Fruit fly (Drosophila melanogaster) whole organism, embryonic: ENCODE measurements around the gene IRSp53.

ENCODE experiments used
- BEAF-32 ChIP-seq: fragments of 200-800 bp; sonication (Bioruptor generic); optimal IDR thresholded peaks from 3 replicates; lab custom pipeline; 2017; ENCODE audit warnings: missing biosample characterization, missing genetic modification characterization, mild to moderate bottlenecking, moderate library complexity, missing genetic modification reagents
- Bdp1 ChIP-seq: fragments of 200-800 bp; sonication (Bioruptor generic); optimal IDR thresholded peaks from 3 replicates; lab custom pipeline; 2016; ENCODE audit warnings: missing biosample characterization, missing genetic modification characterization
- CG10565 ChIP-seq: fragments of 200-800 bp; sonication (Bioruptor generic); optimal IDR thresholded peaks from 3 replicates; lab custom pipeline; 2016; ENCODE audit warnings: missing biosample characterization, mild to moderate bottlenecking, missing genetic modification characterization
- CG11456 ChIP-seq: fragments of 200-800 bp; sonication (Bioruptor generic); IDR thresholded peaks from 3 replicates; pipeline ENCODE4 v1.3.6; 2022; ENCODE audit warnings: missing biosample characterization, missing genetic modification characterization
- CG11504 ChIP-seq: fragments of 200-800 bp; sonication (Bioruptor generic); optimal IDR thresholded peaks from 3 replicates; lab custom pipeline; 2019; ENCODE audit warnings: missing biosample characterization, mild to moderate bottlenecking, missing genetic modification characterization, moderate library complexity
- CG12104 ChIP-seq: fragments of 200-800 bp; sonication (Bioruptor generic); optimal IDR thresholded peaks from 3 replicates; lab custom pipeline; 2016; ENCODE audit warnings: missing biosample characterization, missing genetic modification characterization
- CG12942 ChIP-seq: fragments of 200-800 bp; sonication (Bioruptor generic); optimal IDR thresholded peaks from 3 replicates; lab custom pipeline; 2016; ENCODE audit warnings: missing biosample characterization, missing genetic modification characterization
- CG13624 ChIP-seq: fragments of 200-800 bp; sonication (Bioruptor generic); optimal IDR thresholded peaks from 2 replicates; lab custom pipeline; 2016; ENCODE audit warnings: missing biosample characterization, missing genetic modification characterization
- CG14014 ChIP-seq: fragments of 200-800 bp; sonication (Bioruptor generic); IDR thresholded peaks from 2 replicates; pipeline ENCODE4 v1.3.6; 2022; ENCODE audit warnings: missing biosample characterization, missing genetic modification characterization
- CG14050 ChIP-seq: fragments of 200-800 bp; sonication (Bioruptor generic); IDR thresholded peaks from 3 replicates; pipeline ENCODE4 v1.3.6; 2022; ENCODE audit warnings: missing biosample characterization, missing genetic modification characterization
- CG1602 ChIP-seq: fragments of 200-800 bp; sonication (Bioruptor generic); optimal IDR thresholded peaks from 3 replicates; lab custom pipeline; 2016; ENCODE audit warnings: missing biosample characterization, missing genetic modification characterization
- CG17186 ChIP-seq: fragments of 200-800 bp; sonication (Bioruptor generic); optimal IDR thresholded peaks from 3 replicates; lab custom pipeline; 2017; ENCODE audit warnings: missing biosample characterization, missing genetic modification reagents, missing genetic modification characterization
- CG17612 ChIP-seq: fragments of 200-800 bp; sonication (Bioruptor generic); IDR thresholded peaks from 2 replicates; pipeline ENCODE4 v1.3.6; 2022; ENCODE audit warnings: missing biosample characterization, missing genetic modification characterization
- CG17912 ChIP-seq: fragments of 200-800 bp; sonication (Bioruptor generic); optimal IDR thresholded peaks from 2 replicates; lab custom pipeline; 2018; ENCODE audit warnings: missing biosample characterization, mild to moderate bottlenecking, missing genetic modification characterization
- CG18262 ChIP-seq: fragments of 200-800 bp; optimal IDR thresholded peaks from 3 replicates; lab custom pipeline; 2019; ENCODE audit warnings: missing biosample characterization, mild to moderate bottlenecking, missing genetic modification characterization, moderate library complexity
- CG8388 ChIP-seq: fragments of 200-800 bp; sonication (Bioruptor generic); optimal IDR thresholded peaks from 2 replicates; lab custom pipeline; 2019; ENCODE audit warnings: missing biosample characterization, mild to moderate bottlenecking, missing genetic modification characterization, moderate library complexity
- CG9437 ChIP-seq: fragments of 200-800 bp; sonication (Bioruptor generic); optimal IDR thresholded peaks from 2 replicates; lab custom pipeline; 2018; ENCODE audit warnings: missing biosample characterization, mild to moderate bottlenecking, missing genetic modification characterization
- CrebB ChIP-seq: fragments of 200-800 bp; sonication (Bioruptor generic); optimal IDR thresholded peaks from 3 replicates; lab custom pipeline; 2018; ENCODE audit warnings: missing biosample characterization, mild to moderate bottlenecking, missing genetic modification characterization
- D19A ChIP-seq: fragments of 200-800 bp; optimal IDR thresholded peaks from 3 replicates; lab custom pipeline; 2019; ENCODE audit warnings: missing biosample characterization, mild to moderate bottlenecking, missing genetic modification characterization, moderate library complexity
- Dad ChIP-seq: fragments of 200-800 bp; sonication (Bioruptor generic); optimal IDR thresholded peaks from 3 replicates; lab custom pipeline; 2016; ENCODE audit warnings: missing biosample characterization, missing genetic modification characterization
- Dfd ChIP-seq, 2 experiments: fragments of >200 bp; optimal IDR thresholded peaks; 2 replicates each; lab custom pipeline; 2017; ENCODE audit warnings: missing biosample characterization in 2 of 2, missing genetic modification characterization in 2 of 2
- Dll ChIP-seq: fragments of 200-800 bp; sonication (Bioruptor generic); IDR thresholded peaks from 4 replicates; pipeline ENCODE4 v1.3.6; 2022; ENCODE audit warnings: missing biosample characterization, missing genetic modification characterization; ENCODE audit not compliant: partially characterized antibody
- HLH54F ChIP-seq: fragments of 200-800 bp; sonication (Bioruptor generic); optimal IDR thresholded peaks from 3 replicates; lab custom pipeline; 2016; ENCODE audit warnings: missing biosample characterization, missing genetic modification characterization
- Hmr ChIP-seq: fragments of 200-800 bp; sonication (Bioruptor generic); optimal IDR thresholded peaks from 3 replicates; lab custom pipeline; 2017; ENCODE audit warnings: mild to moderate bottlenecking, missing biosample characterization, missing genetic modification reagents, missing genetic modification characterization
- Lpt ChIP-seq: fragments of >200 bp; optimal IDR thresholded peaks from 2 replicates; lab custom pipeline; 2018; ENCODE audit warnings: missing biosample characterization, missing genetic modification characterization
- MESR4 ChIP-seq: fragments of 200-800 bp; sonication (Bioruptor generic); optimal IDR thresholded peaks from 2 replicates; lab custom pipeline; 2018; ENCODE audit warnings: missing biosample characterization, mild to moderate bottlenecking, missing genetic modification characterization, moderate library complexity
- Oli ChIP-seq: fragments of 200-800 bp; sonication (Bioruptor generic); optimal IDR thresholded peaks from 2 replicates; lab custom pipeline; 2018; ENCODE audit warnings: missing biosample characterization, mild to moderate bottlenecking, missing genetic modification characterization, moderate library complexity
- Ravus ChIP-seq: fragments of 200-800 bp; sonication (Bioruptor generic); IDR thresholded peaks from 2 replicates; pipeline ENCODE4 v1.3.6; 2022; ENCODE audit warnings: missing biosample characterization, missing genetic modification characterization
- Xbp1 ChIP-seq: fragments of 200-800 bp; sonication (Bioruptor generic); optimal IDR thresholded peaks from 3 replicates; lab custom pipeline; 2016; ENCODE audit warnings: missing biosample characterization, mild to moderate bottlenecking, missing genetic modification characterization
- ac ChIP-seq: fragments of 200-800 bp; sonication (Bioruptor generic); optimal IDR thresholded peaks from 3 replicates; lab custom pipeline; 2017; ENCODE audit warnings: missing biosample characterization, mild to moderate bottlenecking, missing genetic modification characterization
- al ChIP-seq: fragments of 200-800 bp; sonication (Bioruptor generic); IDR thresholded peaks from 2 replicates; pipeline ENCODE4 v1.3.6; 2022; ENCODE audit warnings: missing biosample characterization, missing genetic modification characterization
- bowl ChIP-seq: fragments of 200-800 bp; sonication (Bioruptor generic); IDR thresholded peaks from 2 replicates; pipeline ENCODE4 v1.3.6; 2022; ENCODE audit warnings: missing biosample characterization, missing genetic modification characterization
- cato ChIP-seq: fragments of 200-800 bp; sonication (Bioruptor generic); optimal IDR thresholded peaks from 2 replicates; lab custom pipeline; 2016; ENCODE audit warnings: missing biosample characterization, missing genetic modification characterization, borderline replicate concordance
- dmrt11E ChIP-seq: fragments of 200-800 bp; sonication (Bioruptor generic); optimal IDR thresholded peaks from 3 replicates; lab custom pipeline; 2018; ENCODE audit warnings: missing biosample characterization, mild to moderate bottlenecking, missing genetic modification characterization, moderate library complexity
- gem ChIP-seq: fragments of 200-800 bp; sonication (Bioruptor generic); optimal IDR thresholded peaks from 2 replicates; lab custom pipeline; 2019; ENCODE audit warnings: missing biosample characterization, mild to moderate bottlenecking, missing genetic modification characterization, moderate library complexity
- gro ChIP-seq: fragments of 200-800 bp; sonication (Bioruptor generic); optimal IDR thresholded peaks from 2 replicates; lab custom pipeline; 2016; ENCODE audit warnings: missing biosample characterization, missing genetic modification characterization
- gsb-n ChIP-seq: fragments of 200-800 bp; sonication (Bioruptor generic); optimal IDR thresholded peaks from 3 replicates; lab custom pipeline; 2018; ENCODE audit warnings: missing biosample characterization, mild to moderate bottlenecking, missing genetic modification characterization
- insv ChIP-seq, 2 experiments: fragments of 200-800 bp; sonication (Bioruptor generic); optimal IDR thresholded peaks; 3 replicates each; lab custom pipeline; 2016 to 2018; ENCODE audit warnings: missing biosample characterization in 2 of 2, missing genetic modification characterization in 2 of 2
- jigr1 ChIP-seq: fragments of 200-800 bp; sonication (Bioruptor generic); IDR thresholded peaks from 3 replicates; pipeline ENCODE4 v1.3.6; 2022; ENCODE audit warnings: missing biosample characterization, missing genetic modification characterization
- ken ChIP-seq: fragments of 200-800 bp; sonication (Bioruptor generic); IDR thresholded peaks from 3 replicates; pipeline ENCODE4 v1.3.6; 2022; ENCODE audit warnings: missing biosample characterization, missing genetic modification characterization
- kni ChIP-seq: fragments of 200-800 bp; sonication (Bioruptor generic); optimal IDR thresholded peaks from 3 replicates; lab custom pipeline; 2017; ENCODE audit warnings: mild to moderate bottlenecking, missing biosample characterization, missing genetic modification reagents, missing genetic modification characterization
- lbe ChIP-seq: fragments of 200-800 bp; sonication (Bioruptor generic); optimal IDR thresholded peaks from 2 replicates; lab custom pipeline; 2016; ENCODE audit warnings: missing biosample characterization, mild to moderate bottlenecking, missing genetic modification characterization
- lmd ChIP-seq: fragments of 200-800 bp; sonication (Bioruptor generic); IDR thresholded peaks from 2 replicates; pipeline ENCODE4 v1.3.6; 2022; ENCODE audit warnings: missing biosample characterization, missing genetic modification characterization
- otp ChIP-seq: fragments of 200-800 bp; sonication (Bioruptor generic); IDR thresholded peaks from 3 replicates; pipeline ENCODE4, ENCODE4 v1.3.6; 2022; ENCODE audit warnings: missing biosample characterization, missing genetic modification characterization
- pho ChIP-seq: fragments of 200-800 bp; sonication (Bioruptor generic); optimal IDR thresholded peaks from 2 replicates; lab custom pipeline; 2016; ENCODE audit warnings: missing biosample characterization, missing genetic modification characterization
- ranshi ChIP-seq: fragments of 200-800 bp; sonication (Bioruptor generic); IDR thresholded peaks from 2 replicates; pipeline ENCODE4 v1.3.6; 2022; ENCODE audit warnings: missing biosample characterization, missing genetic modification characterization
- run ChIP-seq: fragments of 200-800 bp; sonication (Bioruptor generic); optimal IDR thresholded peaks from 3 replicates; lab custom pipeline; 2018; ENCODE audit warnings: missing biosample characterization, mild to moderate bottlenecking, missing genetic modification characterization
- sens ChIP-seq: fragments of 200-800 bp; sonication (Bioruptor generic); peaks from one replicate; lab custom pipeline; 2016; ENCODE audit warnings: missing biosample characterization, missing genetic modification characterization
- shn ChIP-seq: fragments of 200-800 bp; sonication (Bioruptor generic); optimal IDR thresholded peaks from 3 replicates; lab custom pipeline; 2016; ENCODE audit warnings: missing biosample characterization, missing genetic modification characterization
- tio ChIP-seq: fragments of 200-800 bp; sonication (Bioruptor generic); optimal IDR thresholded peaks from 2 replicates; lab custom pipeline; 2017; ENCODE audit warnings: missing biosample characterization, missing genetic modification characterization, inconsistent platforms
- tna ChIP-seq: fragments of 200-800 bp; sonication (Bioruptor generic); IDR thresholded peaks from 2 replicates; pipeline ENCODE4 v1.3.6; 2022; ENCODE audit warnings: missing biosample characterization, missing genetic modification characterization; ENCODE audit not compliant: partially characterized antibody

Gene IRSp53

DNA sequence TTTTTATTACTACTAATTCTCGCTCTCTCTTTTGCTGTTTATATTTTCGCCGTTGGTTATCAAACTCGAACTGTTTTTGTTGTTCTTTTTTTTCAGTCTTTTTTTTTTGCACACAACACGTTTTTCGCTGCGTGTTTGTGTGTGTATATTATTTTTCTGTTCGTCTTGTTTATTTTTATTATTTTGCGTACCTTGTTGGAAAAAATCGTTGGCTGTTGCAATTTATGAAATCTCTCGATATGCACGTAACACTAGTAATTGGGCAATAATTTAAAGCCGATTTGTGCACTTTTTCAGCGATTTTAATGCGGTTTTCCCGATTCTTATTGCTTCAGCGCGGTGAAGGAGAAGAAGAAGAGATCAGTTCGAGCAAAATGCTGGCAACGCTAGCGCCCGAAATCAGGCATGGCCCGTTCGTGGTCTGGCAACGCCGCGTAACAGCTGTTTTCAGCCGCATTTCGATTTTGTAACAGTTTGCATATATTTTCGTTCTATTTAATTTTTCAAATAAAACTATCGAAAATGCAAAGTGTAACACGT, 15.4 kb upstream of the IRSp53 start, which contains the start of the genes FoxK and mRpL2 (continued):
- TF ChIP-seq CG14050 (GFP tag; lab: Robert Waterston, UW) (no peak), otp (no peak), kni (GFP tag; lab: Kevin White, UChicago) (no peak), jigr1 (GFP tag; lab: Robert Waterston, UW) (no peak), Xbp1 (GFP tag; lab: Kevin White, UChicago) (peak; percentile 13), ranshi (no peak), gsb-n (tag; lab: Kevin White, UChicago) (no peak), lmd (GFP tag; lab: Robert Waterston, UW) (no peak), CG17186 (GFP tag; lab: Kevin White, UChicago) (peak; percentile 53), bowl (no peak), D19A (tag; lab: Kevin White, UChicago) (no peak), sens (peak; percentile 78), shn (GFP tag; lab: Kevin White, UChicago) (no peak), CG8388 (GFP tag; lab: Kevin White, UChicago) (no peak), ken (GFP tag; lab: Robert Waterston, UW) (no peak), run (peak; percentile 19), CG17612 (GFP tag; lab: Robert Waterston, UW) (no peak), MESR4 (GFP tag; lab: Kevin White, UChicago) (peak; percentile 71), CG12104 (GFP tag; lab: Kevin White, UChicago) (no peak), CG18262 (no peak), gem (tag; lab: Kevin White, UChicago) (peak; percentile 4), ac (GFP tag; lab: Kevin White, UChicago) (no peak), CG17912 (peak; percentile 26), CG10565 (no peak), Dfd (GFP tag; optimal IDR thresholded peaks at IDR 0.05; lab: Kevin White, UChicago) (no peak), CG12942 (no peak), Dll (GFP tag; lab: Robert Waterston, UW) (0 out of 4 replicates have a peak, but pooled peaks have one; percentile 40), BEAF-32 (GFP tag; lab: Kevin White, UChicago) (peak; percentile 47), Bdp1 (GFP tag; lab: Kevin White, UChicago) (no peak), Lpt (GFP tag; lab: Kevin White, UChicago) (no peak), insv (GFP tag; optimal IDR thresholded peaks at IDR 0.05; lab: Kevin White, UChicago) (peak in 1 of 2 experiments; percentile 38), CrebB (tag; lab: Kevin White, UChicago) (no peak), cato (GFP tag; lab: Kevin White, UChicago) (no peak), pho (GFP tag; lab: Kevin White, UChicago) (no peak), Dad (GFP tag; lab: Kevin White, UChicago) (no peak), al (no peak), CG14014 (GFP tag; lab: Robert Waterston, UW) (0 out of 2 replicates have a peak, but pooled peaks have one; percentile 6), Ravus (GFP tag; lab: Robert Waterston, UW) (no peak), CG11504 (peak; percentile 2), CG9437 (GFP tag; lab: Kevin White, UChicago) (no peak), tna (GFP tag; lab: Robert Waterston, UW) (peak; percentile 27; the same call in 1 of the 2 replicates), Oli (no peak), tio (GFP tag; lab: Kevin White, UChicago) (no peak), CG11456 (GFP tag; lab: Robert Waterston, UW) (no peak), CG1602 (no peak), lbe (GFP tag; lab: Kevin White, UChicago) (peak; percentile 74), CG13624 (peak; percentile 11), dmrt11E (no peak), HLH54F (no peak), Hmr (peak; percentile 4), gro (GFP tag; lab: Kevin White, UChicago) (peak; percentile 18)
